Worm (Caenorhabditis elegans): ENCODE results near the gene ugt-65.
A peak's percentile ranks its signal among the peaks of the same experiment; 100 is the strongest.

Gene ugt-65

ce11 chrIV:12378919-12379318, 41.6 kb upstream of the ugt-65 start:
- TF ChIP-seq ceh-28 (tag; optimal IDR thresholded peaks at IDR 0.05): no peak
- TF ChIP-seq zip-11 (GFP tag; IDR thresholded peaks at IDR 0.05): no peak
- no peak for TF ChIP-seq ceh-62 (tag; optimal IDR thresholded peaks at IDR 0.05)
- TF ChIP-seq php-3 (GFP tag; IDR thresholded peaks at IDR 0.05): peak; percentile 52; the same call in 1 of the 2 replicates
- TF ChIP-seq mep-1 (tag; optimal IDR thresholded peaks at IDR 0.05): no peak
- TF ChIP-seq daf-8 (GFP tag; IDR thresholded peaks at IDR 0.05): no peak
- no peak for TF ChIP-seq zfp-2 (tag; optimal IDR thresholded peaks at IDR 0.05)
- TF ChIP-seq ztf-11 (tag; optimal IDR thresholded peaks at IDR 0.05): no peak
- peak; percentile 48 for TF ChIP-seq aha-1 (tag)
- no peak for TF ChIP-seq daf-16 (GFP tag; optimal IDR thresholded peaks at IDR 0.05)
- peak; percentile 11 for TF ChIP-seq daf-16 (tag; optimal IDR thresholded peaks at IDR 0.05)
- no peak for TF ChIP-seq egl-27 (tag; optimal IDR thresholded peaks at IDR 0.05)
- no peak for TF ChIP-seq lir-3 (tag; optimal IDR thresholded peaks at IDR 0.05)
- peak; percentile 75 for TF ChIP-seq pqm-1 (tag; optimal IDR thresholded peaks at IDR 0.05)
- TF ChIP-seq nhr-111 (GFP tag; optimal IDR thresholded peaks at IDR 0.05): no peak
- peak; percentile 50 for TF ChIP-seq dve-1 (tag; optimal IDR thresholded peaks at IDR 0.05; ENCODE audit: insufficient read depth)
- TF ChIP-seq zfp-3 (GFP tag; conservative IDR thresholded peaks at IDR 0.05): no peak
- TF ChIP-seq dmd-9 (GFP tag; IDR thresholded peaks at IDR 0.05): no peak
- TF ChIP-seq unc-62 (GFP tag; optimal IDR thresholded peaks at IDR 0.05 in 1 of 2): no peak
- TF ChIP-seq unc-62 (tag; optimal IDR thresholded peaks at IDR 0.05): no peak
- TF ChIP-seq hlh-11 (tag; optimal IDR thresholded peaks at IDR 0.05): peak; percentile 43
- peak; percentile 58 for TF ChIP-seq dmd-6 (GFP tag; IDR thresholded peaks at IDR 0.05)
- TF ChIP-seq nhr-28 (tag; optimal IDR thresholded peaks at IDR 0.05): peak; percentile 28
- TF ChIP-seq spr-1 (tag; optimal IDR thresholded peaks at IDR 0.05): no peak
- TF ChIP-seq mdt-29 (GFP tag; IDR thresholded peaks at IDR 0.05): no peak
- TF ChIP-seq zag-1 (tag; optimal IDR thresholded peaks at IDR 0.05): no peak

ce11 chrIV:12379784-12380183, 40.7 kb upstream of the ugt-65 start, which contains the start of gene thn-1:
Gene thn-1 (plus strand): TSS chrIV:12380084.
- no peak for TF ChIP-seq daf-19 (GFP tag; conservative IDR thresholded peaks at IDR 0.05)
- no peak for TF ChIP-seq ztf-7 (tag; optimal IDR thresholded peaks at IDR 0.05)
- no peak for TF ChIP-seq skn-1 (tag; optimal IDR thresholded peaks at IDR 0.05)
- no peak for TF ChIP-seq daf-12 (tag; optimal IDR thresholded peaks at IDR 0.05)
- TF ChIP-seq unc-62 (GFP tag; optimal IDR thresholded peaks at IDR 0.05 in 1 of 2): no peak
- TF ChIP-seq unc-62 (tag; optimal IDR thresholded peaks at IDR 0.05): no peak
- TF ChIP-seq pha-4 (GFP tag; IDR thresholded peaks at IDR 0.05): no peak
- TF ChIP-seq pha-4 (tag; optimal IDR thresholded peaks at IDR 0.05): no peak
- no peak for TF ChIP-seq lin-29 (GFP tag; IDR thresholded peaks at IDR 0.05)
- no peak for TF ChIP-seq ceh-62 (tag; optimal IDR thresholded peaks at IDR 0.05)
- TF ChIP-seq R02D3.7 (tag; optimal IDR thresholded peaks at IDR 0.05): no peak
- TF ChIP-seq set-16 (GFP tag; IDR thresholded peaks at IDR 0.05): no peak
- TF ChIP-seq egl-43 (GFP tag; IDR thresholded peaks at IDR 0.05): no peak
- no peak for TF ChIP-seq lin-38 (GFP tag; IDR thresholded peaks at IDR 0.05)
- TF ChIP-seq aha-1 (tag): no peak
- no peak for TF ChIP-seq nhr-77 (tag; optimal IDR thresholded peaks at IDR 0.05)
- TF ChIP-seq dve-1 (tag; optimal IDR thresholded peaks at IDR 0.05; ENCODE audit: insufficient read depth): no peak

ce11 chrIV:12382864-12383263, 37.6 kb upstream of the ugt-65 start, which contains the start of gene thn-2:
Gene thn-2 (plus strand): TSS chrIV:12383170.
- TF ChIP-seq dmd-6 (GFP tag; IDR thresholded peaks at IDR 0.05) (peak; percentile 60), daf-8 (GFP tag; IDR thresholded peaks at IDR 0.05) (no peak)

ce11 chrIV:12385061-12385460, 35.4 kb upstream of the ugt-65 start, which contains the start of gene F28D1.6:
Gene F28D1.6 (minus strand): TSS chrIV:12385161.
- TF ChIP-seq hlh-11 (tag; optimal IDR thresholded peaks at IDR 0.05): no peak
- 0 out of 2 replicates have a peak, but pooled peaks have one; percentile 6 for TF ChIP-seq set-16 (GFP tag; IDR thresholded peaks at IDR 0.05)
